Fruit fly (Drosophila melanogaster): ENCODE measurements around the gene CG1136.
A peak's percentile ranks its signal among the peaks of the same experiment; 100 is the strongest.

The CG1136 gene

dm6 chr3L:4046289-4046688 lies at the start of gene CG1136:
TSS of gene CG1136 (plus strand) at chr3L:4046596.
- TF ChIP-seq CG17801 (GFP tag; optimal IDR thresholded peaks at IDR 0.05; ENCODE audit: partially characterized antibody), result no peak

- no peak for TF ChIP-seq CG17801 (GFP tag; optimal IDR thresholded peaks at IDR 0.05; ENCODE audit: partially characterized antibody)
Measured at dm6 chr3L:4000711-4001110, 45.7 kb upstream of the CG1136 start.

- no peak for TF ChIP-seq CG17801 (GFP tag; optimal IDR thresholded peaks at IDR 0.05; ENCODE audit: partially characterized antibody)
Measured at dm6 chr3L:4001500-4001899, 44.9 kb upstream of the CG1136 start.

dm6 chr3L:4003316-4003715 lies 43.1 kb upstream of the CG1136 start, which contains the start of gene CG14985:
TSS of gene CG14985 (plus strand) at chr3L:4003474.
- no peak for TF ChIP-seq CG17801 (GFP tag; optimal IDR thresholded peaks at IDR 0.05; ENCODE audit: partially characterized antibody)

- no peak for TF ChIP-seq CG17801 (GFP tag; optimal IDR thresholded peaks at IDR 0.05; ENCODE audit: partially characterized antibody)
Measured at dm6 chr3L:4007256-4007655, 39.1 kb upstream of the CG1136 start.

- no peak for TF ChIP-seq CG17801 (GFP tag; optimal IDR thresholded peaks at IDR 0.05; ENCODE audit: partially characterized antibody)
Measured at dm6 chr3L:4010122-4010521, 36.3 kb upstream of the CG1136 start.

- no peak for TF ChIP-seq CG17801 (GFP tag; optimal IDR thresholded peaks at IDR 0.05; ENCODE audit: partially characterized antibody)
Measured at dm6 chr3L:4014349-4014748, 32.0 kb upstream of the CG1136 start.

- TF ChIP-seq CG17801 (GFP tag; optimal IDR thresholded peaks at IDR 0.05; ENCODE audit: partially characterized antibody), result no peak
Measured at dm6 chr3L:4016754-4017153, 29.6 kb upstream of the CG1136 start.

dm6 chr3L:4018228-4018928 lies 28.0 kb upstream of the CG1136 start, which contains the start of gene FoxL1:
TSS of gene FoxL1 (plus strand) at chr3L:4018878.
- no peak for TF ChIP-seq CG17801 (GFP tag; optimal IDR thresholded peaks at IDR 0.05; ENCODE audit: partially characterized antibody)

- peak; percentile 50 for TF ChIP-seq CG17801 (GFP tag; optimal IDR thresholded peaks at IDR 0.05; ENCODE audit: partially characterized antibody)
Measured at dm6 chr3L:4021260-4021831, 25.1 kb upstream of the CG1136 start, which contains the start of gene Mul1. TSS of gene Mul1 (plus strand) at chr3L:4021457.

dm6 chr3L:4024464-4024863 lies 21.9 kb upstream of the CG1136 start:
- TF ChIP-seq CG17801 (GFP tag; optimal IDR thresholded peaks at IDR 0.05; ENCODE audit: partially characterized antibody), result no peak

dm6 chr3L:4025738-4026505 lies 20.5 kb upstream of the CG1136 start, which contains the start of gene CG11594:
TSS of gene CG11594 (minus strand) at chr3L:4026011.
- TF ChIP-seq CG17801 (GFP tag; optimal IDR thresholded peaks at IDR 0.05; ENCODE audit: partially characterized antibody), result no peak

dm6 chr3L:4026506-4026868 lies 19.9 kb upstream of the CG1136 start, which contains the start of gene Gr64a:
TSS of gene Gr64a (plus strand) at chr3L:4026769.
- TF ChIP-seq CG17801 (GFP tag; optimal IDR thresholded peaks at IDR 0.05; ENCODE audit: partially characterized antibody), result no peak

dm6 chr3L:4028305-4028704 lies 18.1 kb upstream of the CG1136 start, which contains the start of the genes Gr64b and Gr64c:
TSS of gene Gr64b (plus strand) at chr3L:4028605.
TSS of gene Gr64c (plus strand) at chr3L:4028605.
- no peak for TF ChIP-seq CG17801 (GFP tag; optimal IDR thresholded peaks at IDR 0.05; ENCODE audit: partially characterized antibody)

dm6 chr3L:4031762-4032161 lies 14.6 kb upstream of the CG1136 start, which contains the start of the genes Gr64d and Gr64e:
TSS of gene Gr64d (plus strand) at chr3L:4032062.
TSS of gene Gr64e (plus strand) at chr3L:4032141.
- TF ChIP-seq CG17801 (GFP tag; optimal IDR thresholded peaks at IDR 0.05; ENCODE audit: partially characterized antibody), result no peak

Data from ovary, adult (tissue).